Fruit fly (Drosophila melanogaster) whole organism, embryonic: ENCODE measurements around the gene Ugt301D1.

Experiments used
- Abd-B ChIP-seq: fragments of 200-800 bp; sonication (Bioruptor generic); optimal IDR thresholded peaks from 2 replicates; lab custom pipeline; 2018; ENCODE audit warnings: missing biosample characterization, mild to moderate bottlenecking, missing genetic modification characterization, moderate library complexity
- Ada2b ChIP-seq: fragments of 200-800 bp; sonication (Bioruptor generic); IDR thresholded peaks from 2 replicates; pipeline ENCODE4 v1.3.6; 2022; ENCODE audit warnings: missing biosample characterization, missing genetic modification characterization
- Blimp-1 ChIP-seq: fragments of 200-800 bp; sonication (Bioruptor generic); optimal IDR thresholded peaks from 3 replicates; lab custom pipeline; 2018; ENCODE audit warnings: missing biosample characterization, missing genetic modification characterization, mild to moderate bottlenecking, moderate library complexity, missing genetic modification reagents
- CG10147 ChIP-seq: fragments of 200-800 bp; sonication (Bioruptor generic); optimal IDR thresholded peaks from 2 replicates; lab custom pipeline; 2019; ENCODE audit warnings: missing biosample characterization, mild to moderate bottlenecking, missing genetic modification characterization, moderate library complexity
- CG10543 ChIP-seq: fragments of 200-800 bp; sonication (Bioruptor generic); optimal IDR thresholded peaks from 3 replicates; lab custom pipeline; 2017; ENCODE audit warnings: missing biosample characterization, mild to moderate bottlenecking, missing genetic modification characterization, moderate library complexity
- CG10565 ChIP-seq: fragments of 200-800 bp; sonication (Bioruptor generic); optimal IDR thresholded peaks from 3 replicates; lab custom pipeline; 2016; ENCODE audit warnings: missing biosample characterization, mild to moderate bottlenecking, missing genetic modification characterization
- CG11695 ChIP-seq: fragments of 200-800 bp; sonication (Bioruptor generic); IDR thresholded peaks from 3 replicates; pipeline ENCODE4 v1.3.6; 2022; ENCODE audit warnings: missing biosample characterization, missing genetic modification characterization
- CG12155 ChIP-seq: fragments of 200-800 bp; sonication (Bioruptor generic); optimal IDR thresholded peaks from 3 replicates; lab custom pipeline; 2016; ENCODE audit warnings: missing biosample characterization, missing genetic modification characterization
- CG12659 ChIP-seq: fragments of 200-800 bp; sonication (Bioruptor generic); optimal IDR thresholded peaks from 3 replicates; lab custom pipeline; 2017; ENCODE audit warnings: mild to moderate bottlenecking, missing biosample characterization, missing genetic modification reagents, missing genetic modification characterization
- CG13424 ChIP-seq: fragments of 200-800 bp; sonication (Bioruptor generic); optimal IDR thresholded peaks from 2 replicates; lab custom pipeline; 2019; ENCODE audit warnings: missing biosample characterization, mild to moderate bottlenecking, missing genetic modification characterization, moderate library complexity
- CG13624 ChIP-seq: fragments of 200-800 bp; sonication (Bioruptor generic); optimal IDR thresholded peaks from 2 replicates; lab custom pipeline; 2016; ENCODE audit warnings: missing biosample characterization, missing genetic modification characterization
- CG13775 ChIP-seq: fragments of 200-800 bp; sonication (Bioruptor generic); optimal IDR thresholded peaks from 3 replicates; lab custom pipeline; 2017; ENCODE audit warnings: missing biosample characterization, mild to moderate bottlenecking, missing genetic modification characterization
- CG1602 ChIP-seq: fragments of 200-800 bp; sonication (Bioruptor generic); optimal IDR thresholded peaks from 3 replicates; lab custom pipeline; 2016; ENCODE audit warnings: missing biosample characterization, missing genetic modification characterization
- CG1792 ChIP-seq: fragments of 200-800 bp; sonication (Bioruptor generic); optimal IDR thresholded peaks from 2 replicates; lab custom pipeline; 2016; ENCODE audit warnings: missing biosample characterization, missing genetic modification characterization
- CG18476 ChIP-seq: fragments of 200-800 bp; sonication (Bioruptor generic); optimal IDR thresholded peaks from 2 replicates; lab custom pipeline; 2016; ENCODE audit warnings: missing biosample characterization, mild to moderate bottlenecking, missing genetic modification characterization
- CG18619 ChIP-seq: fragments of 200-800 bp; sonication (Bioruptor generic); optimal IDR thresholded peaks from 3 replicates; lab custom pipeline; 2017; ENCODE audit warnings: missing biosample characterization, mild to moderate bottlenecking, missing genetic modification characterization
- CG4707 ChIP-seq: fragments of 200-800 bp; sonication (Bioruptor generic); optimal IDR thresholded peaks from 2 replicates; lab custom pipeline; 2018; ENCODE audit warnings: missing biosample characterization, mild to moderate bottlenecking, missing genetic modification characterization, moderate library complexity
- CG4820 ChIP-seq: fragments of 200-800 bp; sonication (Bioruptor generic); optimal IDR thresholded peaks from 3 replicates; lab custom pipeline; 2016; ENCODE audit warnings: missing biosample characterization, missing genetic modification characterization
- CG6654 ChIP-seq: fragments of 200-800 bp; sonication (Bioruptor generic); optimal IDR thresholded peaks from 2 replicates; lab custom pipeline; 2017; ENCODE audit warnings: missing biosample characterization, mild to moderate bottlenecking, missing genetic modification characterization
- CG8281 ChIP-seq: fragments of 200-800 bp; sonication (Bioruptor generic); optimal IDR thresholded peaks from 2 replicates; lab custom pipeline; 2018; ENCODE audit warnings: missing biosample characterization, mild to moderate bottlenecking, missing genetic modification characterization, moderate library complexity
- CG8765 ChIP-seq: fragments of 200-800 bp; sonication (Bioruptor generic); IDR thresholded peaks from 2 replicates; pipeline ENCODE4 v1.3.6; 2022; ENCODE audit warnings: missing biosample characterization, missing genetic modification characterization
- CG8924 ChIP-seq: fragments of 200-800 bp; optimal IDR thresholded peaks from 3 replicates; lab custom pipeline; 2019; ENCODE audit warnings: missing biosample characterization, mild to moderate bottlenecking, missing genetic modification characterization, moderate library complexity
- CG9215 ChIP-seq: fragments of 200-800 bp; sonication (Bioruptor generic); IDR thresholded peaks from 2 replicates; pipeline ENCODE4 v1.3.6; 2022; ENCODE audit warnings: missing biosample characterization, missing genetic modification characterization
- CG9437 ChIP-seq: fragments of 200-800 bp; sonication (Bioruptor generic); optimal IDR thresholded peaks from 2 replicates; lab custom pipeline; 2018; ENCODE audit warnings: missing biosample characterization, mild to moderate bottlenecking, missing genetic modification characterization
- Dref ChIP-seq: fragments of 200-800 bp; sonication (Bioruptor generic); IDR thresholded peaks from 2 replicates; pipeline ENCODE4 v1.3.6; 2022; ENCODE audit warnings: missing biosample characterization, missing genetic modification characterization
- Fer1 ChIP-seq: fragments of 200-800 bp; sonication (Bioruptor generic); optimal IDR thresholded peaks from 2 replicates; lab custom pipeline; 2017; ENCODE audit warnings: missing biosample characterization, mild to moderate bottlenecking, missing genetic modification characterization
- Hr3 ChIP-seq: fragments of 200-800 bp; sonication (Bioruptor generic); optimal IDR thresholded peaks from 3 replicates; lab custom pipeline; 2016; ENCODE audit warnings: missing biosample characterization, missing genetic modification characterization
- Hsf ChIP-seq: fragments of 200-800 bp; sonication (Bioruptor generic); optimal IDR thresholded peaks from 3 replicates; lab custom pipeline; 2016; ENCODE audit warnings: missing biosample characterization, missing genetic modification characterization
- NC2α ChIP-seq: fragments of 200-800 bp; sonication (Bioruptor generic); optimal IDR thresholded peaks from 2 replicates; lab custom pipeline; 2016; ENCODE audit warnings: missing biosample characterization, missing genetic modification characterization
- ab ChIP-seq: fragments of 200-800 bp; sonication (Bioruptor generic); optimal IDR thresholded peaks from 2 replicates; lab custom pipeline; 2016; ENCODE audit warnings: missing biosample characterization, missing genetic modification characterization
- ato ChIP-seq: fragments of 200-800 bp; sonication (Bioruptor generic); IDR thresholded peaks from 2 replicates; pipeline ENCODE4 v1.3.6; 2022; ENCODE audit warnings: missing biosample characterization, missing genetic modification characterization; ENCODE audit not compliant: partially characterized antibody
- bab2 ChIP-seq: fragments of 200-800 bp; sonication (Bioruptor generic); optimal IDR thresholded peaks from 2 replicates; lab custom pipeline; 2016; ENCODE audit warnings: missing biosample characterization, missing genetic modification characterization
- bsh ChIP-seq, 2 experiments: fragments of 200-800 bp; sonication (Bioruptor generic); optimal IDR thresholded peaks; 2 replicates each; lab custom pipeline; 2017 to 2018; ENCODE audit warnings: mild to moderate bottlenecking in 2 of 2, missing biosample characterization in 2 of 2, missing genetic modification characterization in 2 of 2, moderate library complexity in 1 of 2
- btn ChIP-seq: fragments of 200-800 bp; sonication (Bioruptor generic); optimal IDR thresholded peaks from 2 replicates; lab custom pipeline; 2016; ENCODE audit warnings: missing biosample characterization, missing genetic modification characterization
- chif ChIP-seq, 2 experiments: fragments of 200-800 bp; sonication (Bioruptor generic); optimal IDR thresholded peaks; 3 replicates each; lab custom pipeline; 2016; ENCODE audit warnings: missing biosample characterization in 2 of 2, missing genetic modification characterization in 2 of 2
- chinmo ChIP-seq: fragments of 200-800 bp; sonication (Bioruptor generic); IDR thresholded peaks from 4 replicates; pipeline ENCODE4 v1.3.6; 2022; ENCODE audit warnings: missing biosample characterization, missing genetic modification characterization; ENCODE audit not compliant: partially characterized antibody
- cwo ChIP-seq: fragments of 200-800 bp; sonication (Bioruptor generic); optimal IDR thresholded peaks from 3 replicates; lab custom pipeline; 2017; ENCODE audit warnings: missing biosample characterization, missing genetic modification characterization, mild to moderate bottlenecking, moderate library complexity, missing genetic modification reagents
- gem ChIP-seq: fragments of 200-800 bp; sonication (Bioruptor generic); optimal IDR thresholded peaks from 2 replicates; lab custom pipeline; 2019; ENCODE audit warnings: missing biosample characterization, mild to moderate bottlenecking, missing genetic modification characterization, moderate library complexity
- klu ChIP-seq: fragments of 200-800 bp; sonication (Bioruptor generic); IDR thresholded peaks from 2 replicates; pipeline ENCODE4 v1.3.6; 2022; ENCODE audit warnings: missing biosample characterization, missing genetic modification characterization
- mld ChIP-seq: fragments of 200-800 bp; sonication (Bioruptor generic); IDR thresholded peaks from 3 replicates; pipeline ENCODE4 v1.3.6; 2022; ENCODE audit warnings: missing biosample characterization, missing genetic modification characterization; ENCODE audit not compliant: partially characterized antibody
- odd ChIP-seq: fragments of 200-800 bp; sonication (Bioruptor generic); optimal IDR thresholded peaks from 2 replicates; lab custom pipeline; 2017; ENCODE audit warnings: missing biosample characterization, mild to moderate bottlenecking, missing genetic modification characterization
- sd ChIP-seq: fragments of 200-800 bp; sonication (Bioruptor generic); optimal IDR thresholded peaks from 3 replicates; lab custom pipeline; 2018; ENCODE audit warnings: missing biosample characterization, mild to moderate bottlenecking, missing genetic modification characterization, moderate library complexity
- sens ChIP-seq: fragments of 200-800 bp; sonication (Bioruptor generic); peaks from one replicate; lab custom pipeline; 2016; ENCODE audit warnings: missing biosample characterization, missing genetic modification characterization
- tup ChIP-seq: fragments of 200-800 bp; sonication (Bioruptor generic); optimal IDR thresholded peaks from 2 replicates; lab custom pipeline; 2016; ENCODE audit warnings: missing biosample characterization, mild to moderate bottlenecking, missing genetic modification characterization, moderate library complexity
- unc-4 ChIP-seq: fragments of 200-800 bp; sonication (Bioruptor generic); IDR thresholded peaks from 2 replicates; pipeline ENCODE4 v1.3.6; 2022; ENCODE audit warnings: missing biosample characterization, missing genetic modification characterization; ENCODE audit not compliant: partially characterized antibody
- vvl ChIP-seq: fragments of 200-800 bp; sonication (Bioruptor generic); IDR thresholded peaks from 2 replicates; pipeline ENCODE4 v1.3.6; 2022; ENCODE audit warnings: missing biosample characterization, missing genetic modification characterization
- z ChIP-seq: fragments of 200-800 bp; sonication (Bioruptor generic); IDR thresholded peaks from 3 replicates; pipeline ENCODE4 v1.3.6; 2022; ENCODE audit warnings: missing biosample characterization, missing genetic modification characterization

Gene Ugt301D1

dm6 chr2L:18524896-18525295 is 15.5 kb downstream of the Ugt301D1 start:
- TF ChIP-seq odd (GFP tag; lab: Kevin White, UChicago) (no peak), CG10543 (GFP tag; lab: Kevin White, UChicago) (no peak), z (GFP tag; lab: Robert Waterston, UW) (no peak), CG18476 (GFP tag; lab: Kevin White, UChicago) (no peak), bsh (GFP tag; optimal IDR thresholded peaks at IDR 0.05; lab: Kevin White, UChicago) (no peak), sd (peak; percentile 19), vvl (GFP tag; lab: Robert Waterston, UW) (peak; percentile 22; the same call in 1 of the 2 replicates), sens (no peak), klu (GFP tag; lab: Robert Waterston, UW) (no peak), ab (GFP tag; lab: Kevin White, UChicago) (no peak), unc-4 (GFP tag; lab: Robert Waterston, UW) (no peak), btn (GFP tag; lab: Kevin White, UChicago) (no peak), Blimp-1 (peak; percentile 70), CG8765 (no peak), CG12155 (GFP tag; lab: Kevin White, UChicago) (no peak), CG4820 (no peak), CG1792 (GFP tag; lab: Kevin White, UChicago) (no peak), CG4707 (no peak), bab2 (no peak), Fer1 (GFP tag; lab: Kevin White, UChicago) (no peak)

- TF ChIP-seq cwo (GFP tag; lab: Kevin White, UChicago) (peak; percentile 25), CG9215 (GFP tag; lab: Robert Waterston, UW) (no peak), CG1602 (GFP tag; lab: Kevin White, UChicago) (no peak), ato (no peak), CG13775 (GFP tag; lab: Kevin White, UChicago) (no peak), CG9437 (no peak), chinmo (GFP tag; lab: Robert Waterston, UW) (peak; percentile 74; the same call in 1 of the 4 replicates), CG8281 (tag; lab: Kevin White, UChicago) (peak; percentile 91)
- TF ChIP-seq, all 482 proteins: peak for 3
These were observed 16.6 kb downstream of the Ugt301D1 start for dm6 chr2L:18526005-18526404.

- TF ChIP-seq CG12659 (no peak), CG10147 (GFP tag; lab: Kevin White, UChicago) (no peak), Ada2b (no peak), gem (tag; lab: Kevin White, UChicago) (no peak), CG11695 (GFP tag; lab: Robert Waterston, UW) (no peak), CG6654 (GFP tag; lab: Kevin White, UChicago) (no peak), mld (GFP tag; lab: Robert Waterston, UW) (no peak), CG8924 (tag; lab: Kevin White, UChicago) (no peak), Dref (GFP tag; lab: Robert Waterston, UW) (no peak), CG13624 (GFP tag; lab: Kevin White, UChicago) (no peak), tup (GFP tag; lab: Kevin White, UChicago) (no peak), CG10565 (GFP tag; lab: Kevin White, UChicago) (no peak), Hr3 (no peak), Hsf (no peak), NC2α (GFP tag; lab: Kevin White, UChicago) (no peak), chif (GFP tag; optimal IDR thresholded peaks at IDR 0.05; lab: Kevin White, UChicago) (no peak), CG13424 (tag; lab: Kevin White, UChicago) (no peak), Abd-B (GFP tag; lab: Kevin White, UChicago) (no peak), CG18619 (GFP tag; lab: Kevin White, UChicago) (no peak)
- TF ChIP-seq, all 482 proteins: peak for 0
These were observed 37.1 kb downstream of the Ugt301D1 start for dm6 chr2L:18546426-18546825.
